Fruit fly (Drosophila melanogaster) whole organism, embryonic: Measurements from ENCODE around the gene CG14395.
A peak's percentile ranks its signal among the peaks of the same experiment; 100 is the strongest.

Source experiments
- Antp ChIP-seq: fragments of 200-800 bp; sonication (Bioruptor generic); optimal IDR thresholded peaks from 3 replicates; lab custom pipeline; 2016; ENCODE audit warnings: missing biosample characterization, missing genetic modification characterization
- Atf-2 ChIP-seq: fragments of 200-800 bp; sonication (Bioruptor generic); optimal IDR thresholded peaks from 2 replicates; lab custom pipeline; 2016; ENCODE audit warnings: missing biosample characterization, missing genetic modification characterization
- Atf3 ChIP-seq: fragments of 200-800 bp; sonication (Bioruptor generic); optimal IDR thresholded peaks from 3 replicates; lab custom pipeline; 2016; ENCODE audit warnings: missing biosample characterization, missing genetic modification characterization
- B-H2 ChIP-seq: fragments of 200-800 bp; sonication (Bioruptor generic); optimal IDR thresholded peaks from 2 replicates; lab custom pipeline; 2018; ENCODE audit warnings: missing biosample characterization, mild to moderate bottlenecking, missing genetic modification characterization
- CG11398 ChIP-seq: fragments of 200-800 bp; sonication (Bioruptor generic); optimal IDR thresholded peaks from 2 replicates; lab custom pipeline; 2016; ENCODE audit warnings: missing biosample characterization, missing genetic modification characterization
- CG12104 ChIP-seq: fragments of 200-800 bp; sonication (Bioruptor generic); optimal IDR thresholded peaks from 3 replicates; lab custom pipeline; 2016; ENCODE audit warnings: missing biosample characterization, missing genetic modification characterization
- CG12299 ChIP-seq: fragments of 200-800 bp; sonication (Bioruptor generic); optimal IDR thresholded peaks from 2 replicates; lab custom pipeline; 2018; ENCODE audit warnings: missing biosample characterization, mild to moderate bottlenecking, missing genetic modification characterization
- CG13296 ChIP-seq: fragments of 200-800 bp; sonication (Bioruptor generic); optimal IDR thresholded peaks from 3 replicates; lab custom pipeline; 2018; ENCODE audit warnings: missing biosample characterization, mild to moderate bottlenecking, missing genetic modification characterization
- CG15601 ChIP-seq: fragments of 200-800 bp; sonication (Bioruptor generic); optimal IDR thresholded peaks from 3 replicates; lab custom pipeline; 2019; ENCODE audit warnings: missing biosample characterization, mild to moderate bottlenecking, missing genetic modification characterization, moderate library complexity
- CG16815 ChIP-seq: fragments of 200-800 bp; sonication (Bioruptor generic); optimal IDR thresholded peaks from 3 replicates; lab custom pipeline; 2017; ENCODE audit warnings: missing biosample characterization, mild to moderate bottlenecking, missing genetic modification characterization
- CG18476 ChIP-seq: fragments of 200-800 bp; sonication (Bioruptor generic); optimal IDR thresholded peaks from 2 replicates; lab custom pipeline; 2016; ENCODE audit warnings: missing biosample characterization, mild to moderate bottlenecking, missing genetic modification characterization
- CG2202 ChIP-seq: fragments of 200-800 bp; sonication (Bioruptor generic); optimal IDR thresholded peaks from 2 replicates; lab custom pipeline; 2018; ENCODE audit warnings: missing biosample characterization, mild to moderate bottlenecking, missing genetic modification characterization
- CG6654 ChIP-seq: fragments of 200-800 bp; sonication (Bioruptor generic); optimal IDR thresholded peaks from 2 replicates; lab custom pipeline; 2017; ENCODE audit warnings: missing biosample characterization, mild to moderate bottlenecking, missing genetic modification characterization
- CG7745 ChIP-seq: fragments of 200-800 bp; sonication (Bioruptor generic); optimal IDR thresholded peaks from 2 replicates; lab custom pipeline; 2018; ENCODE audit warnings: missing biosample characterization, mild to moderate bottlenecking, missing genetic modification characterization, moderate library complexity
- CG8944 ChIP-seq: fragments of 200-800 bp; sonication (Bioruptor generic); optimal IDR thresholded peaks from 3 replicates; lab custom pipeline; 2016; ENCODE audit warnings: missing biosample characterization, missing genetic modification characterization
- CHES-1-like ChIP-seq: fragments of 200-800 bp; sonication (Bioruptor generic); optimal IDR thresholded peaks from 2 replicates; lab custom pipeline; 2016; ENCODE audit warnings: missing biosample characterization, missing genetic modification characterization
- Dp ChIP-seq: fragments of 200-800 bp; sonication (Bioruptor generic); optimal IDR thresholded peaks from 2 replicates; lab custom pipeline; 2018; ENCODE audit warnings: missing biosample characterization, mild to moderate bottlenecking, missing genetic modification characterization, moderate library complexity
- Dref ChIP-seq: fragments of 200-800 bp; sonication (Bioruptor generic); IDR thresholded peaks from 2 replicates; pipeline ENCODE4 v1.3.6; 2022; ENCODE audit warnings: missing biosample characterization, missing genetic modification characterization
- E2f2 ChIP-seq: fragments of 200-800 bp; sonication (Bioruptor generic); IDR thresholded peaks from 2 replicates; pipeline ENCODE4 v1.3.6; 2022; ENCODE audit warnings: missing biosample characterization, missing genetic modification characterization
- Elba2 ChIP-seq: fragments of 200-800 bp; sonication (Bioruptor generic); optimal IDR thresholded peaks from 3 replicates; lab custom pipeline; 2016; ENCODE audit warnings: missing biosample characterization, missing genetic modification characterization
- Fer2 ChIP-seq: fragments of 200-800 bp; sonication (Bioruptor generic); optimal IDR thresholded peaks from 2 replicates; lab custom pipeline; 2018; ENCODE audit warnings: missing biosample characterization, mild to moderate bottlenecking, missing genetic modification characterization, moderate library complexity
- H15 ChIP-seq: fragments of 200-800 bp; sonication (Bioruptor generic); IDR thresholded peaks from 3 replicates; pipeline ENCODE4 v1.3.6; 2022; ENCODE audit warnings: missing biosample characterization, missing genetic modification characterization
- HHEX ChIP-seq: fragments of 200-800 bp; sonication (Bioruptor generic); optimal IDR thresholded peaks from 3 replicates; lab custom pipeline; 2017; ENCODE audit warnings: missing biosample characterization, mild to moderate bottlenecking, missing genetic modification characterization, missing genetic modification reagents
- HLH3B ChIP-seq: fragments of 200-800 bp; sonication (Bioruptor generic); IDR thresholded peaks from 2 replicates; pipeline ENCODE4 v1.3.6; 2022; ENCODE audit warnings: missing biosample characterization, missing genetic modification characterization
- Hey ChIP-seq: fragments of 200-800 bp; sonication (Bioruptor generic); optimal IDR thresholded peaks from 3 replicates; lab custom pipeline; 2018; ENCODE audit warnings: missing biosample characterization, mild to moderate bottlenecking, missing genetic modification characterization
- Hr3 ChIP-seq: fragments of 200-800 bp; sonication (Bioruptor generic); optimal IDR thresholded peaks from 3 replicates; lab custom pipeline; 2016; ENCODE audit warnings: missing biosample characterization, missing genetic modification characterization
- Hr78 ChIP-seq, 2 experiments: fragments of 200-800 bp in 1 of 2; fragments of >200 bp in 1 of 2; sonication (Bioruptor generic) in 1 of 2; optimal IDR thresholded peaks; 2 replicates each; lab custom pipeline; 2017 to 2019; ENCODE audit warnings: missing biosample characterization in 2 of 2, missing genetic modification characterization in 2 of 2, mild to moderate bottlenecking in 1 of 2, moderate library complexity in 1 of 2
- Lpt ChIP-seq: fragments of >200 bp; optimal IDR thresholded peaks from 2 replicates; lab custom pipeline; 2018; ENCODE audit warnings: missing biosample characterization, missing genetic modification characterization
- Myb ChIP-seq: fragments of 200-800 bp; sonication (Bioruptor generic); optimal IDR thresholded peaks from 2 replicates; lab custom pipeline; 2016; ENCODE audit warnings: missing biosample characterization, missing genetic modification characterization
- NK7.1 ChIP-seq: fragments of 200-800 bp; sonication (Bioruptor generic); optimal IDR thresholded peaks from 3 replicates; lab custom pipeline; 2016; ENCODE audit warnings: missing biosample characterization, missing genetic modification characterization
- Poxn ChIP-seq: fragments of 200-800 bp; sonication (Bioruptor generic); IDR thresholded peaks from 2 replicates; pipeline ENCODE4 v1.3.6; 2022; ENCODE audit warnings: missing biosample characterization, missing genetic modification characterization
- Side ChIP-seq: fragments of 200-800 bp; sonication (Bioruptor generic); optimal IDR thresholded peaks from 2 replicates; lab custom pipeline; 2016; ENCODE audit warnings: missing biosample characterization, missing genetic modification characterization
- Sry-δ ChIP-seq: fragments of 200-800 bp; sonication (Bioruptor generic); optimal IDR thresholded peaks from 2 replicates; lab custom pipeline; 2016; ENCODE audit warnings: missing biosample characterization, missing genetic modification characterization
- Stat92E ChIP-seq, 3 experiments: fragments of >200 bp in 2 of 3; fragments of 200-800 bp in 1 of 3; sonication (Bioruptor generic) in 1 of 3; optimal IDR thresholded peaks; 2 replicates each; lab custom pipeline; 2017 to 2019; ENCODE audit warnings: missing biosample characterization in 3 of 3, missing genetic modification characterization in 3 of 3, mild to moderate bottlenecking in 1 of 3, moderate library complexity in 1 of 3
- Trl ChIP-seq, 3 experiments: fragments of >200 bp in 2 of 3; fragments of 200-800 bp in 1 of 3; sonication (Bioruptor generic) in 1 of 3; optimal IDR thresholded peaks; 2 replicates in 1 of 3; 3 replicates in 2 of 3; lab custom pipeline; 2016 to 2017; ENCODE audit warnings: missing biosample characterization in 1 of 3, missing genetic modification characterization in 1 of 3
- cad ChIP-seq: fragments of >200 bp; optimal IDR thresholded peaks from 2 replicates; lab custom pipeline; 2017; ENCODE audit warnings: missing biosample characterization, missing genetic modification characterization
- crol ChIP-seq: fragments of 200-800 bp; sonication (Bioruptor generic); IDR thresholded peaks from 2 replicates; pipeline ENCODE4 v1.3.6; 2022; ENCODE audit warnings: missing biosample characterization, missing genetic modification characterization
- da ChIP-seq: fragments of 200-800 bp; sonication (Bioruptor generic); optimal IDR thresholded peaks from 2 replicates; lab custom pipeline; 2016; ENCODE audit warnings: missing biosample characterization, missing genetic modification characterization
- dysf ChIP-seq: fragments of 200-800 bp; sonication (Bioruptor generic); IDR thresholded peaks from 3 replicates; pipeline ENCODE4 v1.3.6; 2022; ENCODE audit warnings: missing biosample characterization, missing genetic modification characterization
- gcm ChIP-seq: fragments of 200-800 bp; sonication (Bioruptor generic); optimal IDR thresholded peaks from 2 replicates; lab custom pipeline; 2019; ENCODE audit warnings: missing biosample characterization, mild to moderate bottlenecking, missing genetic modification characterization, moderate library complexity
- grn ChIP-seq: fragments of 200-800 bp; sonication (Bioruptor generic); optimal IDR thresholded peaks from 3 replicates; lab custom pipeline; 2017; ENCODE audit warnings: missing biosample characterization, missing genetic modification characterization
- ham ChIP-seq: fragments of 200-800 bp; sonication (Bioruptor generic); IDR thresholded peaks from 2 replicates; pipeline ENCODE4 v1.3.6; 2022; ENCODE audit warnings: missing biosample characterization, missing genetic modification characterization
- hbn ChIP-seq: fragments of 200-800 bp; sonication (Bioruptor generic); IDR thresholded peaks from 2 replicates; pipeline ENCODE4 v1.3.6; 2022; ENCODE audit warnings: missing biosample characterization, missing genetic modification characterization; ENCODE audit not compliant: partially characterized antibody
- lilli ChIP-seq: fragments of 200-800 bp; sonication (Bioruptor generic); optimal IDR thresholded peaks from 3 replicates; lab custom pipeline; 2016; ENCODE audit warnings: missing biosample characterization, missing genetic modification characterization
- pros ChIP-seq: fragments of 200-800 bp; sonication (Bioruptor generic); optimal IDR thresholded peaks from 3 replicates; lab custom pipeline; 2019; ENCODE audit warnings: missing biosample characterization, mild to moderate bottlenecking, missing genetic modification characterization, moderate library complexity
- sima ChIP-seq: fragments of 200-800 bp; sonication (Bioruptor generic); optimal IDR thresholded peaks from 2 replicates; lab custom pipeline; 2016; ENCODE audit warnings: missing biosample characterization, missing genetic modification characterization
- vfl ChIP-seq: fragments of 200-800 bp; sonication (Bioruptor generic); optimal IDR thresholded peaks from 2 replicates; lab custom pipeline; 2016; ENCODE audit warnings: missing biosample characterization, missing genetic modification characterization
- wor ChIP-seq: fragments of 200-800 bp; sonication (Bioruptor generic); IDR thresholded peaks from 2 replicates; pipeline ENCODE4 v1.3.6; 2022; ENCODE audit warnings: missing biosample characterization, missing genetic modification characterization
- zfh1 ChIP-seq: fragments of 200-800 bp; sonication (Bioruptor generic); IDR thresholded peaks from 3 replicates; pipeline ENCODE4 v1.3.6; 2022; ENCODE audit warnings: missing biosample characterization, missing genetic modification characterization

Gene CG14395

DNA sequence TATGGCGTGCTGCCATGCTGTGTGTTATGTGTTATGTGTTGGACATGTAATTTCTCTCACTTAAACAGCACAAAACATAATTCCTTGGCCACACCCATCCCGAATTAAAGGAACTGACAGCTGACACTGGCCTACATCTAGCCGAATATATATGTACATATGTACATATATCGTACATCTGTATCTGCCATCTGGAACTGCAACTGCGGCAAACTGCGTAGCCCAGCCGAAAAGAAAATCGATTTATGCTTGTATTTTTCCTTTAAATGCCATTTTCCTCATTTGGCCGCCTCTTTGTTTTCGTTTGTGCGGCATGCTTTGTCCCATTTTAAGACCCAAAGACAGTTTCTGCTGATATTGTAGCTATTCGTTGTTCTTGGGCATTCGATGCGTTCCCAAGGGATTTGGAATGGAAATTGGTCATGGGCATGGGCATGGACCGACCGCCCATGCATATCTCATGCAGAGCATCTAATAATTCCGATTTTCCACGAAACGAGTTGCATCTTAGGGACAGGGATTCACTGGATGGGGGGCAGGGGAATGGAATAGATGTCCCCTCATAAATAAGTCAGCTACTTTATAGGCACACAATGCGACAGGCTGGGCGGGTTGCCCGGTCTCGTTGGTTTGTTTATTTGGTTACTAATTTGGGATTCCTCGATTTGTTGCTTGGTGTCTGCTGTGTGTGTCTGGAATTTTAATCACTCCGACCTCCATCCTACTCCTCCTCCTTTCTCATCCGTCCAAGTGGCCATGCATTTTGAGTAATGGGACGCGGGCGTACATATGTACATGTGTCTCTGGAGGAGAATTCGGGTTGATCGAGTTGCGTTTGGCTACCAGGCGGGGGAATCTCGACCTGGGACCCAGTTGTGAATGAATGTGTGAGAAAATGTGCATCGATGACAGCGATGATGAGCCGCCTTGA lies 13.3 kb upstream of the CG14395 start (continued):
- TF ChIP-seq wor (no peak), Antp (GFP tag; lab: Kevin White, UChicago) (no peak), Side (no peak), crol (peak; percentile 74; the same call in 1 of the 2 replicates), NK7.1 (no peak), B-H2 (GFP tag; lab: Kevin White, UChicago) (no peak), E2f2 (GFP tag; lab: Robert Waterston, UW) (no peak), Sry-δ (no peak), zfh1 (GFP tag; lab: Robert Waterston, UW) (0 out of 3 replicates have a peak, but pooled peaks have one; percentile 15), Stat92E (GFP tag; optimal IDR thresholded peaks at IDR 0.05; lab: Kevin White, UChicago) (peak in 1 of 3 experiments; percentile 98), dysf (no peak), vfl (GFP tag; lab: Kevin White, UChicago) (no peak), grn (GFP tag; lab: Kevin White, UChicago) (peak; percentile 27), Dref (GFP tag; lab: Robert Waterston, UW) (no peak), ham (GFP tag; lab: Robert Waterston, UW) (no peak), cad (GFP tag; lab: Kevin White, UChicago) (peak; percentile 34), CG8944 (GFP tag; lab: Kevin White, UChicago) (no peak), Atf3 (GFP tag; lab: Kevin White, UChicago) (no peak), HHEX (GFP tag; lab: Kevin White, UChicago) (no peak), Dp (GFP tag; lab: Kevin White, UChicago) (no peak), H15 (GFP tag; lab: Robert Waterston, UW) (no peak), Elba2 (GFP tag; lab: Kevin White, UChicago) (no peak), Hr78 (GFP tag; optimal IDR thresholded peaks at IDR 0.05; lab: Kevin White, UChicago) (peak in 1 of 2 experiments; percentile 42), Atf-2 (GFP tag; lab: Kevin White, UChicago) (no peak), sima (GFP tag; lab: Kevin White, UChicago) (no peak), HLH3B (GFP tag; lab: Robert Waterston, UW) (no peak), CHES-1-like (no peak), da (no peak), CG18476 (GFP tag; lab: Kevin White, UChicago) (no peak), pros (GFP tag; lab: Kevin White, UChicago) (peak; percentile 75), CG2202 (tag; lab: Kevin White, UChicago) (no peak), CG6654 (GFP tag; lab: Kevin White, UChicago) (no peak), CG13296 (GFP tag; lab: Kevin White, UChicago) (no peak), CG7745 (tag; lab: Kevin White, UChicago) (peak; percentile 58), CG16815 (GFP tag; lab: Kevin White, UChicago) (no peak), hbn (GFP tag; lab: Robert Waterston, UW) (no peak), Hr3 (GFP tag; lab: Kevin White, UChicago) (no peak), CG15601 (tag; lab: Kevin White, UChicago) (no peak), Fer2 (tag; lab: Kevin White, UChicago) (no peak), CG12104 (GFP tag; lab: Kevin White, UChicago) (no peak), Hey (tag; lab: Kevin White, UChicago) (no peak), gcm (GFP tag; lab: Kevin White, UChicago) (no peak), Lpt (GFP tag; lab: Kevin White, UChicago) (no peak), lilli (GFP tag; lab: Kevin White, UChicago) (no peak), CG11398 (no peak), Myb (GFP tag; lab: Kevin White, UChicago) (no peak), Poxn (GFP tag; lab: Robert Waterston, UW) (no peak), Trl (optimal IDR thresholded peaks at IDR 0.05; lab: Kevin White, UChicago) (no peak), Trl (GFP tag; optimal IDR thresholded peaks at IDR 0.05; lab: Kevin White, UChicago) (no peak), CG12299 (tag; lab: Kevin White, UChicago) (no peak)
